Worm (Caenorhabditis elegans) whole organism, L4 larva: ENCODE results near the gene bbs-8.

ENCODE experiments used
- D1046.2 ChIP-seq: fragments of 200-800 bp; sonication (Bioruptor generic); IDR thresholded peaks from 2 replicates; pipeline ENCODE4 v1.3.6; 2022; ENCODE audit warnings: missing genetic modification characterization, missing compliant biosample characterization
- F10B5.3 ChIP-seq: sonication (generic microtip); optimal IDR thresholded peaks from 2 replicates; lab custom pipeline; 2016; ENCODE audit warnings: mild to moderate bottlenecking, missing genetic modification characterization, missing compliant biosample characterization
- F37D6.2 ChIP-seq: sonication (generic microtip); optimal IDR thresholded peaks from 2 replicates; lab custom pipeline; 2016; ENCODE audit warnings: mild to moderate bottlenecking, missing genetic modification characterization, missing compliant biosample characterization
- F44E2.7 ChIP-seq: fragments of 200-800 bp; sonication (Bioruptor generic); IDR thresholded peaks from 2 replicates; pipeline ENCODE4 v2.1.2; 2022; ENCODE audit warnings: missing genetic modification characterization, missing compliant biosample characterization
- R02D3.7 ChIP-seq: fragments of 150-350 bp; sonication (generic microtip); optimal IDR thresholded peaks from 3 replicates; lab custom pipeline; 2014; ENCODE audit warnings: missing biosample characterization, missing genetic modification characterization
- T20F7.1 ChIP-seq: fragments of 200-800 bp; sonication (Bioruptor generic); optimal IDR thresholded peaks from 2 replicates; lab custom pipeline; 2018; ENCODE audit warnings: mild to moderate bottlenecking, missing genetic modification characterization, missing compliant biosample characterization
- T26A8.4 ChIP-seq: fragments of 200-800 bp; sonication (Bioruptor generic); IDR thresholded peaks from 2 replicates; pipeline ENCODE4 v1.3.6; 2022; ENCODE audit warnings: missing genetic modification characterization, missing compliant biosample characterization
- ceh-32 ChIP-seq: sonication (generic microtip); optimal IDR thresholded peaks from 2 replicates; lab custom pipeline; 2016; ENCODE audit warnings: mild to moderate bottlenecking, missing genetic modification characterization, missing compliant biosample characterization; ENCODE audit not compliant: poor library complexity
- ces-1 ChIP-seq: fragments of 150-350 bp; sonication (generic microtip); optimal IDR thresholded peaks from 4 replicates; lab custom pipeline; 2014; ENCODE audit warnings: missing biosample characterization, missing genetic modification reagents, missing genetic modification characterization
- cey-2 ChIP-seq: sonication (generic microtip); optimal IDR thresholded peaks from 3 replicates; lab custom pipeline; 2017; ENCODE audit warnings: missing genetic modification characterization, mild to moderate bottlenecking, missing compliant biosample characterization, antibody characterized with exemption, borderline replicate concordance; ENCODE audit not compliant: insufficient read depth
- daf-12 ChIP-seq: fragments of 150-350 bp; optimal IDR thresholded peaks from 2 replicates; lab custom pipeline; 2014; ENCODE audit warnings: missing biosample characterization, missing genetic modification reagents, missing genetic modification characterization
- daf-19 ChIP-seq: fragments of 200-800 bp; sonication (Bioruptor generic); conservative IDR thresholded peaks from 2 replicates; pipeline ENCODE4 v1.3.6; 2022; ENCODE audit warnings: missing genetic modification characterization, missing compliant biosample characterization
- daf-8 ChIP-seq: fragments of 200-800 bp; sonication (Bioruptor generic); IDR thresholded peaks from 2 replicates; pipeline ENCODE4 v1.3.6; 2022; ENCODE audit warnings: missing genetic modification characterization, missing compliant biosample characterization
- dmd-6 ChIP-seq: fragments of 200-800 bp; sonication (Bioruptor generic); IDR thresholded peaks from 2 replicates; pipeline ENCODE4 v1.3.6; 2022; ENCODE audit warnings: missing genetic modification reagents, missing genetic modification characterization, missing compliant biosample characterization
- dmd-9 ChIP-seq: fragments of 200-800 bp; sonication (Bioruptor generic); IDR thresholded peaks from 2 replicates; pipeline ENCODE4 v1.3.6; 2022; ENCODE audit warnings: missing genetic modification reagents, missing genetic modification characterization, missing compliant biosample characterization
- dpl-1 ChIP-seq: fragments of 150-350 bp; optimal IDR thresholded peaks from 2 replicates; lab custom pipeline; 2014; ENCODE audit warnings: missing biosample characterization, missing genetic modification reagents, missing genetic modification characterization
- gei-8 ChIP-seq: fragments of 200-800 bp; sonication (Bioruptor generic); optimal IDR thresholded peaks from 2 replicates; lab custom pipeline; 2018; ENCODE audit warnings: mild to moderate bottlenecking, missing genetic modification characterization, missing compliant biosample characterization
- hlh-11 ChIP-seq: fragments of 200-800 bp; sonication (Bioruptor generic); optimal IDR thresholded peaks from 2 replicates; lab custom pipeline; 2018; ENCODE audit warnings: mild to moderate bottlenecking, missing genetic modification characterization, missing compliant biosample characterization
- hlh-30 ChIP-seq: sonication (generic microtip); optimal IDR thresholded peaks from 2 replicates; lab custom pipeline; 2017; ENCODE audit warnings: antibody characterized with exemption, mild to moderate bottlenecking, missing genetic modification characterization, missing compliant biosample characterization; ENCODE audit not compliant: insufficient read depth
- lin-1 ChIP-seq: fragments of 200-800 bp; sonication (Bioruptor generic); IDR thresholded peaks from 2 replicates; pipeline ENCODE4 v1.3.6; 2022; ENCODE audit warnings: missing genetic modification reagents, missing genetic modification characterization, missing compliant biosample characterization
- lin-15B ChIP-seq: fragments of 150-350 bp; sonication (generic microtip); optimal IDR thresholded peaks from 3 replicates; lab custom pipeline; 2014; ENCODE audit warnings: missing biosample characterization, missing genetic modification characterization
- lin-38 ChIP-seq: fragments of 200-800 bp; sonication (Bioruptor generic); IDR thresholded peaks from 2 replicates; pipeline ENCODE4 v1.3.6; 2022; ENCODE audit warnings: missing genetic modification reagents, missing genetic modification characterization, missing compliant biosample characterization
- lin-39 ChIP-seq: fragments of 150-350 bp; optimal IDR thresholded peaks from 2 replicates; lab custom pipeline; 2014; ENCODE audit warnings: missing biosample characterization, missing genetic modification reagents, missing genetic modification characterization
- lir-3 ChIP-seq: sonication (generic microtip); optimal IDR thresholded peaks from 2 replicates; lab custom pipeline; 2016; ENCODE audit warnings: mild to moderate bottlenecking, missing genetic modification characterization, missing compliant biosample characterization
- mdt-29 ChIP-seq: fragments of 200-800 bp; sonication (Bioruptor generic); IDR thresholded peaks from 2 replicates; pipeline ENCODE4 v1.3.6; 2022; ENCODE audit warnings: missing genetic modification reagents, missing genetic modification characterization, missing compliant biosample characterization
- mes-2 ChIP-seq: sonication (generic microtip); optimal IDR thresholded peaks from 2 replicates; lab custom pipeline; 2016; ENCODE audit warnings: missing genotype, mild to moderate bottlenecking, missing genetic modification characterization, missing compliant biosample characterization; ENCODE audit not compliant: poor library complexity, severe bottlenecking
- mxl-3 ChIP-seq: fragments of 200-800 bp; sonication (Bioruptor generic); optimal IDR thresholded peaks from 2 replicates; lab custom pipeline; 2018; ENCODE audit warnings: mild to moderate bottlenecking, missing genetic modification characterization, missing compliant biosample characterization
- nhr-102 ChIP-seq: sonication (generic microtip); optimal IDR thresholded peaks from 2 replicates; lab custom pipeline; 2016; ENCODE audit warnings: mild to moderate bottlenecking, missing genetic modification characterization, moderate library complexity, missing compliant biosample characterization
- nhr-237 ChIP-seq: sonication (generic microtip); optimal IDR thresholded peaks from 2 replicates; lab custom pipeline; 2017; ENCODE audit warnings: missing biosample characterization, missing genetic modification characterization
- nhr-28 ChIP-seq: fragments of 150-350 bp; optimal IDR thresholded peaks from 2 replicates; lab custom pipeline; 2014; ENCODE audit warnings: missing biosample characterization, missing genetic modification characterization
- nhr-42 ChIP-seq: fragments of 200-800 bp; sonication (Bioruptor generic); IDR thresholded peaks from 2 replicates; pipeline ENCODE4 v1.3.6; 2022; ENCODE audit warnings: missing genetic modification characterization, missing compliant biosample characterization
- nhr-48 ChIP-seq: sonication (generic microtip); optimal IDR thresholded peaks from 2 replicates; lab custom pipeline; 2016; ENCODE audit warnings: mild to moderate bottlenecking, missing genetic modification characterization, missing compliant biosample characterization
- nhr-6 ChIP-seq: fragments of 150-350 bp; optimal IDR thresholded peaks from 2 replicates; lab custom pipeline; 2014; ENCODE audit warnings: missing biosample characterization, missing genetic modification characterization
- php-3 ChIP-seq: fragments of 200-800 bp; sonication (Bioruptor generic); IDR thresholded peaks from 2 replicates; pipeline ENCODE4 v1.3.6; 2022; ENCODE audit warnings: missing genetic modification reagents, missing genetic modification characterization, missing compliant biosample characterization
- pqm-1 ChIP-seq: sonication (generic microtip); optimal IDR thresholded peaks from 2 replicates; lab custom pipeline; 2017; ENCODE audit warnings: missing biosample characterization, missing genetic modification characterization
- rbr-2 ChIP-seq: sonication (generic microtip); optimal IDR thresholded peaks from 2 replicates; lab custom pipeline; 2016; ENCODE audit warnings: missing genotype, missing genetic modification characterization, missing compliant biosample characterization
- sdz-12 ChIP-seq: fragments of 200-800 bp; sonication (Bioruptor generic); optimal IDR thresholded peaks from 2 replicates; lab custom pipeline; 2018; ENCODE audit warnings: mild to moderate bottlenecking, missing genetic modification characterization, missing compliant biosample characterization
- set-16 ChIP-seq: fragments of 200-800 bp; sonication (Bioruptor generic); IDR thresholded peaks from 2 replicates; pipeline ENCODE4 v1.3.6; 2022; ENCODE audit warnings: missing genetic modification reagents, missing genetic modification characterization, missing compliant biosample characterization
- snpc-1.2 ChIP-seq: fragments of 200-800 bp; sonication (Bioruptor generic); IDR thresholded peaks from 2 replicates; pipeline ENCODE4 v1.3.6; 2022; ENCODE audit warnings: missing genetic modification reagents, missing genetic modification characterization, missing compliant biosample characterization
- spr-3 ChIP-seq: fragments of 200-800 bp; sonication (Bioruptor generic); optimal IDR thresholded peaks from 2 replicates; lab custom pipeline; 2018; ENCODE audit warnings: mild to moderate bottlenecking, missing genetic modification characterization, missing compliant biosample characterization
- tag-97 ChIP-seq: fragments of 200-800 bp; sonication (Bioruptor generic); IDR thresholded peaks from 2 replicates; pipeline ENCODE4 v1.3.6; 2022; ENCODE audit warnings: missing genetic modification characterization, missing compliant biosample characterization
- tra-1 ChIP-seq: fragments of 200-800 bp; sonication (Bioruptor generic); IDR thresholded peaks from 2 replicates; pipeline ENCODE4 v1.3.6; 2022; ENCODE audit warnings: missing genetic modification reagents, missing genetic modification characterization, missing compliant biosample characterization
- unc-39 ChIP-seq: sonication (generic microtip); optimal IDR thresholded peaks from 2 replicates; lab custom pipeline; 2017; ENCODE audit warnings: missing biosample characterization, missing genetic modification characterization
- zfp-2 ChIP-seq: sonication (generic microtip); optimal IDR thresholded peaks from 2 replicates; lab custom pipeline; 2016; ENCODE audit warnings: mild to moderate bottlenecking, missing genetic modification characterization, missing compliant biosample characterization
- zfp-3 ChIP-seq: fragments of 200-800 bp; sonication (Bioruptor generic); conservative IDR thresholded peaks from 2 replicates; pipeline ENCODE4 v1.3.6; 2022; ENCODE audit warnings: missing genetic modification reagents, missing genetic modification characterization, missing compliant biosample characterization

Gene bbs-8

DNA sequence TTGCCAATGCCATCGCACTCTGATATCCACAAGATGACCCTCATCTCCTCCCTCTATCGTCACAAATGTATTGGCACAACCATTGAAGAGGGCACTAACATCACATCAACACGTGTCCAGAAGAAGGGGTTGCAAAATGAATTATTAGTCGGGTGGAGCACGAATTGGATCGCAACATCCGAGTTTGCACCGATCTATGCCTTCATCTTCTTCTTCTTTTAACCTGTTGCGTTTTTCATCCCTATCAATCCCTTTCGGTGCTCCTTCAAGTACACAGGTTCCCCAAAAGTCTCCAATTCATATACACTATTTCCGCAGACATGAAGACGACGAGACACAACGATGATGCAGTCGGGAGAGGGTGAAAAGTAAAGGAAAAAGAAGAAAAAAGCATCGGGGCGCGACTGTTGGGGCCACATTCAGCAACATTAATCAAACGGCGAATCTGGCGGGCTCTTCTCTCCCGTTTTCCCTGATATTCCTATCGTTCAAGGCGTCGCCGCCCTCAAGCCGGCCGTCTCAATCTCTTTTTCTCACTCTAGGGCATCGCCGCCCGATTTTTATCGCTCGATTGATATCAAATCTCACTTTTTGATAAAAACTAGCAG lies 13.3 kb downstream of the bbs-8 start (continued):
- peak; percentile 13 for TF ChIP-seq mxl-3 (GFP tag; lab: Kevin White, UChicago)
- no peak for TF ChIP-seq nhr-102 (tag; lab: Kevin White, UChicago)
- no peak for TF ChIP-seq php-3
- no peak for TF ChIP-seq T26A8.4 (GFP tag; lab: Robert Waterston, UW)
- TF ChIP-seq F37D6.2 = no peak
- no peak for TF ChIP-seq daf-12 (tag; lab: Kevin White, UChicago)
- no peak for TF ChIP-seq T20F7.1 (GFP tag; lab: Kevin White, UChicago)
- TF ChIP-seq ceh-32 = no peak
- 0 out of 2 replicates have a peak, but pooled peaks have one; percentile 11 for TF ChIP-seq set-16 (GFP tag; lab: Robert Waterston, UW)
- no peak for TF ChIP-seq lin-39
- TF ChIP-seq, all 104 proteins: peak for 7

DNA sequence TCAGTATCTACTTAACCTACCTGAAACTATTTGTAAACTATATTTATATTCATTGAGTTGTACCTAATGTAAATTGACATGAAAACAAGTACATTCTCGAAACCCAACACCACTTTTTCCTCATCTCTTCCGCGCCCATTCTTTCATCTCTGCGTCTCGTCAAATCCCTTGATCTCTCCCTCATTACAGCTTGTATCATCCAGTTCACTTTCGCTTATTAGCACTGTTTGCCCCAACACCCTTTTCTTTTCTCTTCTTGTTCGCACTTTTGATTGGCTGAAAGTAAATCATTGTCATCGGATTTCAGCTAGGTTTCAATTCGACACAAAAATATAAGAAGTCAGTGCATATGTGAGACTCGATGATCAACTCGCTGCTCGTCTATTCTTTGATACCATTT lies 20.1 kb downstream of the bbs-8 start, which contains the start of gene T25F10.3:
Gene T25F10.3, plus strand, starts transcription at position 308 of the 400 bp plus-strand sequence.
- TF ChIP-seq dpl-1 (GFP tag; lab: Kevin White, UChicago) (no peak), zfp-3 (GFP tag; lab: Robert Waterston, UW) (no peak), rbr-2 (tag; lab: Kevin White, UChicago) (no peak), tra-1 (GFP tag; lab: Robert Waterston, UW) (no peak), nhr-102 (tag; lab: Kevin White, UChicago) (no peak), tag-97 (GFP tag; lab: Robert Waterston, UW) (no peak)

DNA sequence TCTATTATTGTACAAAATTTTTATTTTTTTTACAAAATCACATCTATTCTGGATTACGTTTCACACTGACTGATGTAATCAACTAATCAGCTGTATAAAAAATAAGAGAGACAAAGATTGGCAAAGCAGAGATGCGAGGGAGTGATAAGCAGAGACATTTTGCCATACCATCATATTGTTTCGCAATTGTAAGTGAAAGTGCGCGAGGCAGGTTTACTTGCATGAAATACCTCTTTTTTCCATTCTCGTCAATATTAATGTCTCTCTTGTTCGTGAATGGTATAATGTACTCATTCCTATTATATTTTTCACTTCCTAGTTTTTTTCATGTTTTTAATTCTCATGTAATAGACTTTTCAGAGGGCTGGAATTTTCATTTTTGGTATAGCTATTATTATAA lies 28.0 kb downstream of the bbs-8 start:
- peak; percentile 4 for TF ChIP-seq cey-2 (tag; lab: Kevin White, UChicago)
- no peak for TF ChIP-seq D1046.2 (GFP tag; lab: Robert Waterston, UW)
- no peak for TF ChIP-seq unc-39 (tag; lab: Kevin White, UChicago)
- TF ChIP-seq tra-1 (GFP tag; lab: Robert Waterston, UW) = no peak
- TF ChIP-seq hlh-11 (tag; lab: Kevin White, UChicago) = peak; percentile 14
- TF ChIP-seq daf-8 (GFP tag; lab: Robert Waterston, UW) = no peak
- 0 out of 2 replicates have a peak, but pooled peaks have one; percentile 10 for TF ChIP-seq dmd-6 (GFP tag; lab: Robert Waterston, UW)
- no peak for TF ChIP-seq ces-1 (GFP tag; lab: Kevin White, UChicago)
- no peak for TF ChIP-seq daf-19
- TF ChIP-seq R02D3.7 = no peak
- TF ChIP-seq F44E2.7 = no peak
- no peak for TF ChIP-seq mdt-29 (GFP tag; lab: Robert Waterston, UW)
- no peak for TF ChIP-seq zfp-2 (tag; lab: Kevin White, UChicago)
- TF ChIP-seq mes-2 (tag; lab: Kevin White, UChicago) = no peak
- TF ChIP-seq sdz-12 (GFP tag; lab: Kevin White, UChicago) = no peak
- TF ChIP-seq dmd-9 = no peak
- no peak for TF ChIP-seq hlh-30 (tag; lab: Kevin White, UChicago)
- TF ChIP-seq nhr-28 (tag; lab: Kevin White, UChicago) = peak; percentile 18
- no peak for TF ChIP-seq lin-1 (GFP tag; lab: Robert Waterston, UW)
- no peak for TF ChIP-seq rbr-2 (tag; lab: Kevin White, UChicago)
- no peak for TF ChIP-seq spr-3
- TF ChIP-seq nhr-42 (GFP tag; lab: Robert Waterston, UW) = no peak
- no peak for TF ChIP-seq pqm-1
- TF ChIP-seq php-3 = no peak
- no peak for TF ChIP-seq F10B5.3 (tag; lab: Kevin White, UChicago)
- TF ChIP-seq lin-38 (GFP tag; lab: Robert Waterston, UW) = no peak
- TF ChIP-seq lin-15B (tag; lab: Kevin White, UChicago) = no peak
- no peak for TF ChIP-seq lin-39
- TF ChIP-seq nhr-237 = no peak
- TF ChIP-seq gei-8 (GFP tag; lab: Kevin White, UChicago) = no peak
- peak; percentile 34 for TF ChIP-seq nhr-48 (tag; lab: Kevin White, UChicago)
- no peak for TF ChIP-seq F37D6.2
- TF ChIP-seq T26A8.4 (GFP tag; lab: Robert Waterston, UW) = no peak
- TF ChIP-seq ceh-32 = no peak
- TF ChIP-seq lir-3 (tag; lab: Kevin White, UChicago) = no peak
- no peak for TF ChIP-seq snpc-1.2 (GFP tag; lab: Robert Waterston, UW)
- TF ChIP-seq nhr-6 (tag; lab: Kevin White, UChicago) = no peak
